Worm (Caenorhabditis elegans) whole organism, L1 larva: ENCODE data around the gene pqe-1.
A peak's percentile ranks its signal among the peaks of the same experiment; 100 is the strongest.

Source experiments
- C16A3.4 ChIP-seq: fragments of 150-350 bp; optimal IDR thresholded peaks from 2 replicates; lab custom pipeline; 2014; ENCODE audit warnings: missing biosample characterization, missing genetic modification characterization
- C34B4.2 ChIP-seq: sonication (generic microtip); optimal IDR thresholded peaks from 2 replicates; lab custom pipeline; 2017; ENCODE audit warnings: mild to moderate bottlenecking, missing genetic modification characterization, missing compliant biosample characterization
- F16B12.6 ChIP-seq: fragments of 150-350 bp; optimal IDR thresholded peaks from 2 replicates; lab custom pipeline; 2014; ENCODE audit warnings: missing biosample characterization, missing genetic modification characterization
- alr-1 ChIP-seq: fragments of 200-800 bp; sonication (Bioruptor generic); optimal IDR thresholded peaks from 2 replicates; lab custom pipeline; 2018; ENCODE audit warnings: borderline replicate concordance, mild to moderate bottlenecking, missing genetic modification characterization, missing compliant biosample characterization
- aly-2 ChIP-seq: fragments of 150-350 bp; optimal IDR thresholded peaks from 2 replicates; lab custom pipeline; 2014; ENCODE audit warnings: missing biosample characterization, missing genetic modification characterization
- ama-1 ChIP-seq: fragments of 150-350 bp; optimal IDR thresholded peaks from 2 replicates; lab custom pipeline; 2014
- ceh-63 ChIP-seq: fragments of 200-800 bp; sonication (Bioruptor generic); optimal IDR thresholded peaks from 2 replicates; lab custom pipeline; 2018; ENCODE audit warnings: mild to moderate bottlenecking, missing genetic modification characterization, missing compliant biosample characterization
- ceh-82 ChIP-seq, 3 experiments: fragments of 150-350 bp in 1 of 3; sonication (generic microtip) in 2 of 3; optimal IDR thresholded peaks; 2 replicates each; lab custom pipeline; 2014 to 2017; ENCODE audit warnings: missing biosample characterization in 3 of 3, missing genetic modification characterization in 3 of 3
- ceh-88 ChIP-seq: fragments of 200-800 bp; sonication (Bioruptor generic); IDR thresholded peaks from 2 replicates; pipeline ENCODE4 v1.3.6; 2022; ENCODE audit warnings: missing genetic modification characterization, missing compliant biosample characterization
- ceh-90 ChIP-seq: sonication (generic microtip); optimal IDR thresholded peaks from 2 replicates; lab custom pipeline; 2016; ENCODE audit warnings: missing genetic modification characterization, missing compliant biosample characterization
- dpl-1 ChIP-seq, 3 experiments: fragments of 150-350 bp in 2 of 3; sonication (generic microtip) in 1 of 3; optimal IDR thresholded peaks; 2 replicates each; lab custom pipeline; 2014 to 2017; ENCODE audit warnings: missing biosample characterization in 3 of 3, missing genetic modification characterization in 3 of 3, missing genetic modification reagents in 3 of 3
- efl-1 ChIP-seq, 4 experiments: fragments of 150-350 bp; optimal IDR thresholded peaks in 3 of 4; peaks in 1 of 4; 1 replicate in 1 of 4; 2 replicates in 3 of 4; lab custom pipeline; 2014; ENCODE audit warnings: missing biosample characterization in 2 of 4, missing genetic modification characterization in 2 of 4, missing genetic modification reagents in 2 of 4
- efl-3 ChIP-seq: fragments of 200-800 bp; sonication (Bioruptor generic); optimal IDR thresholded peaks from 2 replicates; lab custom pipeline; 2018; ENCODE audit warnings: mild to moderate bottlenecking, missing genetic modification characterization, missing compliant biosample characterization
- egl-13 ChIP-seq: sonication (generic microtip); optimal IDR thresholded peaks from 2 replicates; lab custom pipeline; 2016; ENCODE audit warnings: missing genotype, missing genetic modification reagents, missing genetic modification characterization, missing compliant biosample characterization
- egl-27 ChIP-seq, 2 experiments: fragments of 150-350 bp in 1 of 2; sonication (generic microtip); optimal IDR thresholded peaks; 3 replicates each; lab custom pipeline; 2017 to 2018; ENCODE audit warnings: missing biosample characterization in 2 of 2, missing genetic modification characterization in 2 of 2, missing genetic modification reagents in 2 of 2
- elt-2 ChIP-seq: sonication (generic microtip); optimal IDR thresholded peaks from 2 replicates; lab custom pipeline; 2016; ENCODE audit warnings: missing genetic modification characterization, mild to moderate bottlenecking, inconsistent platforms, missing compliant biosample characterization, missing genetic modification reagents
- elt-3 ChIP-seq, 6 experiments: fragments of 150-350 bp in 1 of 6; sonication (generic microtip); optimal IDR thresholded peaks; 2 replicates each; lab custom pipeline; 2017 to 2018; ENCODE audit warnings: missing biosample characterization in 6 of 6, missing genetic modification characterization in 6 of 6, inconsistent platforms in 1 of 6
- ets-5 ChIP-seq: fragments of 200-800 bp; sonication (Bioruptor generic); IDR thresholded peaks from 2 replicates; pipeline ENCODE4 v1.3.6; 2022; ENCODE audit warnings: missing genetic modification characterization, missing compliant biosample characterization
- fkh-10 ChIP-seq: sonication (generic microtip); optimal IDR thresholded peaks from 2 replicates; lab custom pipeline; 2017; ENCODE audit warnings: missing biosample characterization, missing genetic modification reagents, missing genetic modification characterization
- fkh-4 ChIP-seq: sonication (generic microtip); optimal IDR thresholded peaks from 2 replicates; lab custom pipeline; 2016; ENCODE audit warnings: missing compliant biosample characterization, missing genetic modification characterization, borderline replicate concordance
- grh-1 ChIP-seq: fragments of 200-800 bp; sonication (Bioruptor generic); IDR thresholded peaks from 2 replicates; pipeline ENCODE4 v1.3.6; 2022; ENCODE audit warnings: missing genetic modification reagents, missing genetic modification characterization, missing compliant biosample characterization
- hlh-17 ChIP-seq: fragments of 200-800 bp; sonication (Bioruptor generic); optimal IDR thresholded peaks from 2 replicates; lab custom pipeline; 2018; ENCODE audit warnings: missing genetic modification characterization, mild to moderate bottlenecking, missing compliant biosample characterization, moderate library complexity, borderline replicate concordance
- hlh-4 ChIP-seq: sonication (generic microtip); optimal IDR thresholded peaks from 2 replicates; lab custom pipeline; 2016; ENCODE audit warnings: mild to moderate bottlenecking, missing genetic modification characterization, missing compliant biosample characterization
- isw-1 ChIP-seq: fragments of 200-800 bp; sonication (Bioruptor generic); IDR thresholded peaks from 2 replicates; pipeline ENCODE4 v1.3.6; 2022; ENCODE audit warnings: missing genetic modification characterization, missing compliant biosample characterization
- jun-1 ChIP-seq: fragments of 150-350 bp; optimal IDR thresholded peaks from 2 replicates; lab custom pipeline; 2014; ENCODE audit warnings: missing biosample characterization, missing genetic modification reagents, missing genetic modification characterization
- lin-14 ChIP-seq: fragments of 200-800 bp; sonication (Bioruptor generic); optimal IDR thresholded peaks from 2 replicates; lab custom pipeline; 2018; ENCODE audit warnings: mild to moderate bottlenecking, missing genetic modification characterization, moderate library complexity, missing compliant biosample characterization
- lin-15B ChIP-seq: fragments of 150-350 bp; sonication (generic microtip); optimal IDR thresholded peaks from 3 replicates; lab custom pipeline; 2014; ENCODE audit warnings: missing biosample characterization, missing genetic modification characterization
- lin-35 ChIP-seq, 2 experiments: fragments of 150-350 bp; optimal IDR thresholded peaks; 2 replicates each; lab custom pipeline; 2014; ENCODE audit warnings: missing biosample characterization in 2 of 2, missing genetic modification characterization in 2 of 2, missing genetic modification reagents in 2 of 2
- lin-39 ChIP-seq: fragments of 150-350 bp; optimal IDR thresholded peaks from 2 replicates; lab custom pipeline; 2014; ENCODE audit warnings: missing biosample characterization, missing genetic modification reagents, missing genetic modification characterization
- lir-3 ChIP-seq: sonication (generic microtip); optimal IDR thresholded peaks from 2 replicates; lab custom pipeline; 2016; ENCODE audit warnings: mild to moderate bottlenecking, missing genetic modification characterization, moderate library complexity, missing compliant biosample characterization; ENCODE audit not compliant: poor library complexity
- mef-2 ChIP-seq: fragments of 150-350 bp; optimal IDR thresholded peaks from 2 replicates; lab custom pipeline; 2014; ENCODE audit warnings: missing biosample characterization, missing genetic modification characterization
- nhr-11 ChIP-seq: fragments of 150-350 bp; optimal IDR thresholded peaks from 2 replicates; lab custom pipeline; 2014; ENCODE audit warnings: missing biosample characterization, missing genetic modification characterization
- nhr-12 ChIP-seq: sonication (generic microtip); optimal IDR thresholded peaks from 2 replicates; lab custom pipeline; 2017; ENCODE audit warnings: missing biosample characterization, missing genetic modification characterization
- nhr-20 ChIP-seq: sonication (generic microtip); optimal IDR thresholded peaks from 2 replicates; lab custom pipeline; 2016; ENCODE audit warnings: mild to moderate bottlenecking, missing genetic modification characterization, missing compliant biosample characterization
- nhr-28 ChIP-seq: fragments of 150-350 bp; optimal IDR thresholded peaks from 2 replicates; lab custom pipeline; 2014; ENCODE audit warnings: missing biosample characterization, missing genetic modification characterization
- nhr-71 ChIP-seq: sonication (generic microtip); optimal IDR thresholded peaks from 2 replicates; lab custom pipeline; 2016; ENCODE audit warnings: mild to moderate bottlenecking, missing genetic modification characterization, moderate library complexity, missing compliant biosample characterization
- nhr-76 ChIP-seq: sonication (generic microtip); optimal IDR thresholded peaks from 2 replicates; lab custom pipeline; 2017; ENCODE audit warnings: missing biosample characterization, missing genetic modification characterization
- nhr-90 ChIP-seq: sonication (generic microtip); optimal IDR thresholded peaks from 2 replicates; lab custom pipeline; 2016; ENCODE audit warnings: mild to moderate bottlenecking, missing genetic modification characterization, missing compliant biosample characterization; ENCODE audit not compliant: poor library complexity
- pqm-1 ChIP-seq: sonication (generic microtip); optimal IDR thresholded peaks from 3 replicates; lab custom pipeline; 2017; ENCODE audit warnings: missing biosample characterization, missing genetic modification characterization
- snpc-4 ChIP-seq: fragments of 150-350 bp; optimal IDR thresholded peaks from 2 replicates; lab custom pipeline; 2014; ENCODE audit warnings: missing biosample characterization, missing genetic modification characterization
- sox-4 ChIP-seq: sonication (generic microtip); optimal IDR thresholded peaks from 2 replicates; lab custom pipeline; 2016; ENCODE audit warnings: missing genetic modification characterization, missing compliant biosample characterization
- sptf-1 ChIP-seq: fragments of 150-350 bp; optimal IDR thresholded peaks from 2 replicates; lab custom pipeline; 2014; ENCODE audit warnings: missing biosample characterization, missing genetic modification characterization
- tbx-2 ChIP-seq: sonication (generic microtip); optimal IDR thresholded peaks from 2 replicates; lab custom pipeline; 2016; ENCODE audit warnings: missing genetic modification characterization, missing compliant biosample characterization
- tlp-1 ChIP-seq: fragments of 150-350 bp; optimal IDR thresholded peaks from 2 replicates; lab custom pipeline; 2014; ENCODE audit warnings: missing biosample characterization, missing genetic modification characterization
- unc-30 ChIP-seq: sonication (generic microtip); optimal IDR thresholded peaks from 2 replicates; lab custom pipeline; 2017; ENCODE audit warnings: missing biosample characterization, missing genetic modification characterization
- unc-62 ChIP-seq: fragments of 150-350 bp; optimal IDR thresholded peaks from 2 replicates; lab custom pipeline; 2014; ENCODE audit warnings: missing biosample characterization, missing genetic modification reagents, missing genetic modification characterization
- unc-86 ChIP-seq: sonication (generic microtip); optimal IDR thresholded peaks from 2 replicates; lab custom pipeline; 2016; ENCODE audit warnings: missing genetic modification characterization, missing compliant biosample characterization
- unc-98 ChIP-seq: fragments of 200-800 bp; sonication (Bioruptor generic); IDR thresholded peaks from 2 replicates; pipeline ENCODE4 v1.3.6; 2022; ENCODE audit warnings: missing genetic modification characterization, missing compliant biosample characterization
- vab-15 ChIP-seq: sonication (generic microtip); optimal IDR thresholded peaks from 2 replicates; lab custom pipeline; 2017; ENCODE audit warnings: missing genotype, mild to moderate bottlenecking, missing genetic modification characterization, missing compliant biosample characterization
- zag-1 ChIP-seq: fragments of 150-350 bp; optimal IDR thresholded peaks from 2 replicates; lab custom pipeline; 2014; ENCODE audit warnings: missing biosample characterization, missing genetic modification characterization
- ztf-11 ChIP-seq, 2 experiments: sonication (generic microtip); optimal IDR thresholded peaks; 2 replicates each; lab custom pipeline; 2016 to 2017; ENCODE audit warnings: missing genetic modification characterization in 2 of 2, missing biosample characterization in 1 of 2, missing compliant biosample characterization in 1 of 2
- ztf-4 ChIP-seq: fragments of 150-350 bp; optimal IDR thresholded peaks from 2 replicates; lab custom pipeline; 2014; ENCODE audit warnings: missing biosample characterization, missing genetic modification characterization

The pqe-1 gene

DNA sequence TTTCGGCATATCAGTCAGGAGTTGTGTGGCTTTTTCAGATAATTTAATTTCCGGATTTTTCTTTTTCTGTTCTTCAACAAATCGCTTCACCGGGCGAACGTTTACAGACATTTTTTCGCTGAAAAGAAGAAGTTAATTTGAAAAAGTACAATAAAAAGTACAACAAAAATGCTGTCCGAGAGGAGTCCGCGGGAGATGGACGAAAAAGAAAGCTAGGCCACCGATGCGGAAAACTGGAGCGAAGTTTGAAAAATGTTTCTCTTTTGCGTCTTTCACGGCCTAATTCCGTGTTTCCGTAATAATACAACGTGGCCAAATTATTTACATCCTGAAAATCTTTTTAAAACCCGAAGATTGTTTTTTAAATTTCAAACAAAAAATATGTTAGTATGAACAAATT lies 38.2 kb downstream of the pqe-1 start, which contains the start of gene thoc-5 (continued):
- TF ChIP-seq isw-1 (GFP tag; lab: Robert Waterston, UW), result peak; percentile 85
- peak; percentile 28 for TF ChIP-seq aly-2 (tag; lab: Kevin White, UChicago)
- TF ChIP-seq ceh-90, result peak; percentile 97
- peak; percentile 95 for TF ChIP-seq nhr-71
- TF ChIP-seq fkh-10 (GFP tag; lab: Kevin White, UChicago), result no peak
- no peak for TF ChIP-seq tlp-1 (tag; lab: Kevin White, UChicago)
- TF ChIP-seq efl-1 (optimal IDR thresholded peaks at IDR 0.05; lab: Kevin White, UChicago), result peak; percentile 98 to 99
- TF ChIP-seq efl-1 (GFP tag; optimal IDR thresholded peaks at IDR 0.05 in 1 of 2; lab: Kevin White, UChicago), result peak; percentile 97 to 100
- TF ChIP-seq lin-14 (GFP tag; lab: Kevin White, UChicago), result peak; percentile 84
- peak; percentile 75 for TF ChIP-seq lin-15B
- TF ChIP-seq unc-62 (GFP tag; lab: Kevin White, UChicago), result no peak
- TF ChIP-seq nhr-12 (tag; lab: Kevin White, UChicago), result no peak
- peak; percentile 49 for TF ChIP-seq nhr-11 (tag; lab: Kevin White, UChicago)
- TF ChIP-seq egl-27 (tag; optimal IDR thresholded peaks at IDR 0.05; lab: Kevin White, UChicago), result no peak
- TF ChIP-seq nhr-28 (tag; lab: Kevin White, UChicago), result no peak
- TF ChIP-seq sox-4 (tag; lab: Kevin White, UChicago), result peak; percentile 97
- TF ChIP-seq lir-3 (tag; lab: Kevin White, UChicago), result peak; percentile 98
- peak; percentile 96 for TF ChIP-seq nhr-90
- TF ChIP-seq pqm-1, result no peak
- TF ChIP-seq ets-5 (GFP tag; lab: Robert Waterston, UW), result no peak
- peak; percentile 52 for TF ChIP-seq vab-15
- peak; percentile 58 for TF ChIP-seq F16B12.6 (tag; lab: Kevin White, UChicago)
- peak; percentile 95 to 98 (median 98) for TF ChIP-seq dpl-1 (GFP tag; optimal IDR thresholded peaks at IDR 0.05; lab: Kevin White, UChicago)
- peak; percentile 73 for TF ChIP-seq C16A3.4 (tag; lab: Kevin White, UChicago)
- no peak for TF ChIP-seq sptf-1 (tag; lab: Kevin White, UChicago)
- TF ChIP-seq egl-13 (tag; lab: Kevin White, UChicago), result peak; percentile 95
- TF ChIP-seq efl-3 (GFP tag; lab: Kevin White, UChicago), result peak; percentile 80
- TF ChIP-seq unc-86 (tag; lab: Kevin White, UChicago), result peak; percentile 86
- TF ChIP-seq ceh-63, result peak; percentile 68
- TF ChIP-seq ztf-4, result peak; percentile 58
- peak; percentile 95 for TF ChIP-seq tbx-2 (tag; lab: Kevin White, UChicago)
- peak; percentile 35 for TF ChIP-seq C34B4.2 (tag; lab: Kevin White, UChicago)
- TF ChIP-seq elt-2 (tag; lab: Kevin White, UChicago), result peak; percentile 86
- TF ChIP-seq snpc-4 (tag; lab: Kevin White, UChicago), result peak; percentile 57
- TF ChIP-seq zag-1 (tag; lab: Kevin White, UChicago), result no peak
- TF ChIP-seq ztf-11 (tag; optimal IDR thresholded peaks at IDR 0.05; lab: Kevin White, UChicago), result peak; percentile 16 to 99
- TF ChIP-seq hlh-17 (GFP tag; lab: Kevin White, UChicago), result peak; percentile 93
- no peak for TF ChIP-seq nhr-76 (tag; lab: Kevin White, UChicago)
- TF ChIP-seq fkh-4 (tag; lab: Kevin White, UChicago), result peak; percentile 99
- TF ChIP-seq lin-35 (GFP tag; optimal IDR thresholded peaks at IDR 0.05; lab: Kevin White, UChicago), result peak; percentile 98
- TF ChIP-seq alr-1 (tag; lab: Kevin White, UChicago), result no peak
- peak; percentile 61 for TF ChIP-seq lin-39 (tag; lab: Kevin White, UChicago)
- peak; percentile 89 for TF ChIP-seq nhr-20 (tag; lab: Kevin White, UChicago)
- peak in 2 of 6 experiments; percentile 61 to 69 for TF ChIP-seq elt-3 (tag; optimal IDR thresholded peaks at IDR 0.05; lab: Kevin White, UChicago)
- TF ChIP-seq ceh-82 (tag; optimal IDR thresholded peaks at IDR 0.05; lab: Kevin White, UChicago), result peak; percentile 85 to 89 (median 85)
- peak; percentile 96 for TF ChIP-seq unc-98 (GFP tag; lab: Robert Waterston, UW)
- TF ChIP-seq mef-2 (tag; lab: Kevin White, UChicago), result no peak
- TF ChIP-seq hlh-4 (tag; lab: Kevin White, UChicago), result peak; percentile 80
- peak; percentile 86 for TF ChIP-seq grh-1 (GFP tag; lab: Robert Waterston, UW)
- no peak for TF ChIP-seq ama-1 (lab: Kevin White, UChicago)
- TF ChIP-seq ceh-88 (GFP tag; lab: Robert Waterston, UW), result peak; percentile 67
- TF ChIP-seq jun-1 (tag; lab: Kevin White, UChicago), result peak; percentile 41
- no peak for TF ChIP-seq unc-30 (tag; lab: Kevin White, UChicago)
